Fruit fly (Drosophila melanogaster) whole organism: Measurements from ENCODE around the gene CG7255.

Experiments used
- CG8478 ChIP-seq: fragments of >200 bp; optimal IDR thresholded peaks from 2 replicates; lab custom pipeline; 2018; ENCODE audit warnings: inconsistent platforms
- Dll ChIP-seq: fragments of >200 bp; optimal IDR thresholded peaks from 2 replicates; lab custom pipeline; 2017
- EcR ChIP-seq, 2 experiments: fragments of >200 bp; optimal IDR thresholded peaks; 2 replicates each; lab custom pipeline; 2017; ENCODE audit warnings: missing biosample characterization in 2 of 2, missing genetic modification characterization in 2 of 2, missing genetic modification reagents in 2 of 2
- pan ChIP-seq: fragments of >200 bp; optimal IDR thresholded peaks from 2 replicates; lab custom pipeline; 2017
- psq ChIP-seq: fragments of >200 bp; optimal IDR thresholded peaks from 2 replicates; lab custom pipeline; 2017
- usp ChIP-seq: fragments of >200 bp; optimal IDR thresholded peaks from 2 replicates; lab custom pipeline; 2017; ENCODE audit warnings: missing biosample characterization, missing genetic modification characterization, mixed read lengths

The CG7255 gene

dm6 chr3L:15304224-15305035 lies at the start of gene CG7255:
TSS of gene CG7255 (plus strand) at chr3L:15304255.
- TF ChIP-seq pan (lab: Kevin White, UChicago) = no peak
- TF ChIP-seq usp (GFP tag; lab: Kevin White, UChicago) = no peak
- no peak for TF ChIP-seq CG8478 (lab: Kevin White, UChicago)
- TF ChIP-seq Dll (lab: Kevin White, UChicago) = no peak
- no peak for TF ChIP-seq psq (lab: Kevin White, UChicago)
- TF ChIP-seq EcR (GFP tag; optimal IDR thresholded peaks at IDR 0.05; lab: Kevin White, UChicago) = no peak

- TF ChIP-seq EcR (GFP tag; optimal IDR thresholded peaks at IDR 0.05; lab: Kevin White, UChicago) (no peak), Dll (lab: Kevin White, UChicago) (no peak)
These were observed 46.9 kb upstream of the CG7255 start for dm6 chr3L:15257154-15257553.

dm6 chr3L:15258357-15258756 lies 45.7 kb upstream of the CG7255 start:
- TF ChIP-seq EcR (GFP tag; optimal IDR thresholded peaks at IDR 0.05; lab: Kevin White, UChicago) (no peak), pan (lab: Kevin White, UChicago) (no peak), CG8478 (lab: Kevin White, UChicago) (no peak), usp (GFP tag; lab: Kevin White, UChicago) (no peak), Dll (lab: Kevin White, UChicago) (no peak), psq (lab: Kevin White, UChicago) (no peak)

dm6 chr3L:15260593-15260992 lies 43.5 kb upstream of the CG7255 start:
- TF ChIP-seq CG8478 (lab: Kevin White, UChicago) = no peak
- no peak for TF ChIP-seq pan (lab: Kevin White, UChicago)
- no peak for TF ChIP-seq psq (lab: Kevin White, UChicago)
- no peak for TF ChIP-seq EcR (GFP tag; optimal IDR thresholded peaks at IDR 0.05; lab: Kevin White, UChicago)
- TF ChIP-seq usp (GFP tag; lab: Kevin White, UChicago) = no peak
- no peak for TF ChIP-seq Dll (lab: Kevin White, UChicago)

- TF ChIP-seq Dll (lab: Kevin White, UChicago) (no peak), CG8478 (lab: Kevin White, UChicago) (no peak), psq (lab: Kevin White, UChicago) (no peak), pan (lab: Kevin White, UChicago) (no peak), usp (GFP tag; lab: Kevin White, UChicago) (no peak), EcR (GFP tag; optimal IDR thresholded peaks at IDR 0.05; lab: Kevin White, UChicago) (no peak)
These were observed 43.0 kb upstream of the CG7255 start for dm6 chr3L:15261067-15261506.

- no peak for TF ChIP-seq pan (lab: Kevin White, UChicago)
- no peak for TF ChIP-seq psq (lab: Kevin White, UChicago)
- TF ChIP-seq Dll (lab: Kevin White, UChicago) = no peak
- no peak for TF ChIP-seq CG8478 (lab: Kevin White, UChicago)
- TF ChIP-seq EcR (GFP tag; optimal IDR thresholded peaks at IDR 0.05; lab: Kevin White, UChicago) = no peak
- TF ChIP-seq usp (GFP tag; lab: Kevin White, UChicago) = no peak
These were observed 42.0 kb upstream of the CG7255 start for dm6 chr3L:15262050-15262449.

dm6 chr3L:15264247-15265028 lies 39.6 kb upstream of the CG7255 start:
- TF ChIP-seq usp (GFP tag; lab: Kevin White, UChicago) (no peak), Dll (lab: Kevin White, UChicago) (no peak), psq (lab: Kevin White, UChicago) (no peak), pan (lab: Kevin White, UChicago) (no peak), EcR (GFP tag; optimal IDR thresholded peaks at IDR 0.05; lab: Kevin White, UChicago) (no peak), CG8478 (lab: Kevin White, UChicago) (no peak)

- TF ChIP-seq EcR (GFP tag; optimal IDR thresholded peaks at IDR 0.05; lab: Kevin White, UChicago) = no peak
- TF ChIP-seq pan (lab: Kevin White, UChicago) = no peak
- TF ChIP-seq psq (lab: Kevin White, UChicago) = no peak
- TF ChIP-seq usp (GFP tag; lab: Kevin White, UChicago) = no peak
- no peak for TF ChIP-seq Dll (lab: Kevin White, UChicago)
- TF ChIP-seq CG8478 (lab: Kevin White, UChicago) = no peak
These were observed 37.4 kb upstream of the CG7255 start for dm6 chr3L:15266628-15267027.

- TF ChIP-seq EcR (GFP tag; optimal IDR thresholded peaks at IDR 0.05; lab: Kevin White, UChicago) (no peak), usp (GFP tag; lab: Kevin White, UChicago) (no peak), CG8478 (lab: Kevin White, UChicago) (no peak), Dll (lab: Kevin White, UChicago) (no peak), pan (lab: Kevin White, UChicago) (no peak), psq (lab: Kevin White, UChicago) (no peak)
These were observed 36.1 kb upstream of the CG7255 start for dm6 chr3L:15267710-15268609.

dm6 chr3L:15268707-15269385 lies 35.2 kb upstream of the CG7255 start:
- TF ChIP-seq usp (GFP tag; lab: Kevin White, UChicago) (no peak), pan (lab: Kevin White, UChicago) (no peak), CG8478 (lab: Kevin White, UChicago) (no peak), EcR (GFP tag; optimal IDR thresholded peaks at IDR 0.05; lab: Kevin White, UChicago) (no peak), psq (lab: Kevin White, UChicago) (no peak)
